Worm (Caenorhabditis elegans) whole organism, early embryonic: ENCODE data around the gene lelo-1.

ENCODE experiments used
- ama-1 ChIP-seq: fragments of 150-350 bp; optimal IDR thresholded peaks from 2 replicates; lab custom pipeline; 2014
- flt-1 ChIP-seq: fragments of 200-800 bp; sonication (Bioruptor generic); IDR thresholded peaks from 2 replicates; pipeline ENCODE4 v1.3.6; 2022; ENCODE audit warnings: missing genetic modification characterization, missing compliant biosample characterization
- hmg-4 ChIP-seq: fragments of 200-800 bp; sonication (Bioruptor generic); optimal IDR thresholded peaks from 2 replicates; lab custom pipeline; 2018; ENCODE audit warnings: mild to moderate bottlenecking, missing genetic modification characterization, missing compliant biosample characterization
- hnd-1 ChIP-seq: sonication (generic microtip); optimal IDR thresholded peaks from 2 replicates; lab custom pipeline; 2016; ENCODE audit warnings: missing genetic modification characterization, missing compliant biosample characterization
- pes-1 ChIP-seq: fragments of 200-800 bp; sonication (Bioruptor generic); IDR thresholded peaks from 2 replicates; pipeline ENCODE4 v1.3.6; 2022; ENCODE audit warnings: missing genetic modification reagents, missing genetic modification characterization, missing compliant biosample characterization
- scrt-1 ChIP-seq: fragments of 200-800 bp; sonication (Bioruptor generic); IDR thresholded peaks from 2 replicates; pipeline ENCODE4 v1.3.6; 2022; ENCODE audit warnings: missing genetic modification characterization, missing compliant biosample characterization
- tbx-11 ChIP-seq: fragments of 200-800 bp; sonication (Bioruptor generic); IDR thresholded peaks from 2 replicates; pipeline ENCODE4 v1.3.6; 2022; ENCODE audit warnings: missing genetic modification characterization, missing compliant biosample characterization
- tra-4 ChIP-seq: sonication (generic microtip); optimal IDR thresholded peaks from 2 replicates; lab custom pipeline; 2017; ENCODE audit warnings: missing genetic modification characterization, missing compliant biosample characterization

DNA sequence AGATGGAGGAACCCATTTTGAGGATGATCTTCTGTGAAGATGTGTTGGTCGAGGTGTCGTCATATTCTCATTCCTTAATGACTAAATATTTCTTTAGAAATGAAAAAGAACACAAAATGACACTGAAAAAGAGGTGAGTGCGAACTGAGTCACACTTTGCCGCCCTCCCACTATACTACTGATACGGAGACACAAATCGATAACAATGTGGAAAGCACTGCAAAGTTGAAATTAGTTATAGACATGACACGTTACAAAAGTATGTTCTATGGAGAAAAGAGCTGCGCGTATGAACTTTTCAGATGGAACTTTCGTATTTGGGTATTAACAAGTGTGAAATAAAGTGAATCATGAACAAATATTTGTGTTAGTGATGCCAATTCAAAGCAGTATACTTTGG lies 2.0 kb upstream of the lelo-1 start, which contains the start of gene tat-4:
- no peak for TF ChIP-seq ama-1 (lab: Kevin White, UChicago)
- no peak for TF ChIP-seq flt-1 (GFP tag; lab: Robert Waterston, UW)
- no peak for TF ChIP-seq scrt-1 (GFP tag; lab: Robert Waterston, UW)
- no peak for TF ChIP-seq hnd-1 (tag; lab: Kevin White, UChicago)
- no peak for TF ChIP-seq hmg-4 (GFP tag; lab: Kevin White, UChicago)
- no peak for TF ChIP-seq pes-1
- TF ChIP-seq tra-4 (tag; lab: Kevin White, UChicago), result no peak
- no peak for TF ChIP-seq tbx-11 (GFP tag; lab: Robert Waterston, UW)
